Fruit fly (Drosophila melanogaster) whole organism, prepupa: Measurements from ENCODE around the gene Crys.
A peak's percentile ranks its signal among the peaks of the same experiment; 100 is the strongest.

ENCODE experiments used
- Blimp-1 ChIP-seq: fragments of 200-800 bp; sonication (Bioruptor generic); optimal IDR thresholded peaks from 3 replicates; lab custom pipeline; 2017; ENCODE audit warnings: missing biosample characterization, missing genetic modification characterization, mild to moderate bottlenecking, moderate library complexity, missing genetic modification reagents
- CG10631 ChIP-seq: fragments of 200-800 bp; sonication (Bioruptor generic); optimal IDR thresholded peaks from 2 replicates; lab custom pipeline; 2016; ENCODE audit warnings: missing biosample characterization, missing genetic modification characterization
- CG10669 ChIP-seq: fragments of 200-800 bp; sonication (Bioruptor generic); optimal IDR thresholded peaks from 3 replicates; lab custom pipeline; 2018; ENCODE audit warnings: missing biosample characterization, mild to moderate bottlenecking, missing genetic modification characterization, moderate library complexity
- CG11294 ChIP-seq: fragments of 200-800 bp; sonication (Bioruptor generic); IDR thresholded peaks from 2 replicates; pipeline ENCODE4 v1.3.6; 2022; ENCODE audit warnings: missing biosample characterization, missing genetic modification characterization
- CG11762 ChIP-seq: fragments of 200-800 bp; sonication (Bioruptor generic); optimal IDR thresholded peaks from 3 replicates; lab custom pipeline; 2016; ENCODE audit warnings: missing biosample characterization, missing genetic modification characterization; ENCODE audit not compliant: insufficient read depth
- CG11902 ChIP-seq: fragments of 200-800 bp; sonication (Bioruptor generic); optimal IDR thresholded peaks from 3 replicates; lab custom pipeline; 2016; ENCODE audit warnings: missing biosample characterization, missing genetic modification characterization
- CG15336 ChIP-seq: fragments of 200-800 bp; sonication (Bioruptor generic); IDR thresholded peaks from 2 replicates; pipeline ENCODE4 v1.3.6; 2022; ENCODE audit warnings: missing biosample characterization, missing genetic modification characterization
- CG1621 ChIP-seq: fragments of 200-800 bp; sonication (Bioruptor generic); optimal IDR thresholded peaks from 3 replicates; lab custom pipeline; 2018; ENCODE audit warnings: missing biosample characterization, mild to moderate bottlenecking, missing genetic modification characterization
- CG16779 ChIP-seq: fragments of 200-800 bp; sonication (Bioruptor generic); optimal IDR thresholded peaks from 3 replicates; lab custom pipeline; 2017; ENCODE audit warnings: missing biosample characterization, mild to moderate bottlenecking, missing genetic modification characterization
- CG31627 ChIP-seq: fragments of 200-800 bp; sonication (Bioruptor generic); optimal IDR thresholded peaks from 3 replicates; lab custom pipeline; 2016; ENCODE audit warnings: missing biosample characterization, missing genetic modification characterization
- CG32006 ChIP-seq: fragments of 200-800 bp; sonication (Bioruptor generic); optimal IDR thresholded peaks from 3 replicates; lab custom pipeline; 2017; ENCODE audit warnings: missing biosample characterization, mild to moderate bottlenecking, missing genetic modification characterization
- CG34406 ChIP-seq: fragments of 200-800 bp; sonication (Bioruptor generic); optimal IDR thresholded peaks from 3 replicates; lab custom pipeline; 2016; ENCODE audit warnings: missing biosample characterization, missing genetic modification characterization
- CG3919 ChIP-seq: fragments of 200-800 bp; sonication (Bioruptor generic); optimal IDR thresholded peaks from 3 replicates; lab custom pipeline; 2016; ENCODE audit warnings: missing biosample characterization, missing genetic modification characterization
- CG6163 ChIP-seq: fragments of 200-800 bp; sonication (Bioruptor generic); IDR thresholded peaks from 3 replicates; pipeline ENCODE4 v1.3.6; 2022; ENCODE audit warnings: missing biosample characterization, missing genetic modification characterization
- CG6276 ChIP-seq: fragments of 200-800 bp; sonication (Bioruptor generic); optimal IDR thresholded peaks from 2 replicates; lab custom pipeline; 2017; ENCODE audit warnings: missing biosample characterization, mild to moderate bottlenecking, missing genetic modification characterization
- CG6808 ChIP-seq: fragments of 200-800 bp; sonication (Bioruptor generic); optimal IDR thresholded peaks from 3 replicates; lab custom pipeline; 2017; ENCODE audit warnings: missing biosample characterization, missing genetic modification characterization, mild to moderate bottlenecking, moderate library complexity, missing genetic modification reagents
- CG6854 ChIP-seq: fragments of 200-800 bp; sonication (Bioruptor generic); optimal IDR thresholded peaks from 2 replicates; lab custom pipeline; 2017; ENCODE audit warnings: missing biosample characterization, mild to moderate bottlenecking, missing genetic modification characterization
- CG7368 ChIP-seq: fragments of 200-800 bp; sonication (Bioruptor generic); optimal IDR thresholded peaks from 3 replicates; lab custom pipeline; 2016; ENCODE audit warnings: missing biosample characterization, missing genetic modification characterization
- CG8119 ChIP-seq: fragments of 200-800 bp; sonication (Bioruptor generic); IDR thresholded peaks from 3 replicates; pipeline ENCODE4 v1.3.6; 2022; ENCODE audit warnings: missing biosample characterization, missing genetic modification characterization
- CG9139 ChIP-seq: fragments of 200-800 bp; sonication (Bioruptor generic); optimal IDR thresholded peaks from 3 replicates; lab custom pipeline; 2017; ENCODE audit warnings: missing biosample characterization, mild to moderate bottlenecking, missing genetic modification characterization
- Eip75B ChIP-seq: fragments of 200-800 bp; sonication (Bioruptor generic); optimal IDR thresholded peaks from 3 replicates; lab custom pipeline; 2016; ENCODE audit warnings: missing biosample characterization, missing genetic modification characterization
- Eip78C ChIP-seq: fragments of 200-800 bp; sonication (Bioruptor generic); peaks from one replicate; lab custom pipeline; 2016; ENCODE audit warnings: missing biosample characterization, missing genetic modification characterization
- Ets21C ChIP-seq: fragments of 200-800 bp; sonication (Bioruptor generic); optimal IDR thresholded peaks from 3 replicates; lab custom pipeline; 2016; ENCODE audit warnings: missing biosample characterization, missing genetic modification characterization
- Ets96B ChIP-seq: fragments of 200-800 bp; optimal IDR thresholded peaks from 2 replicates; lab custom pipeline; 2019; ENCODE audit warnings: missing biosample characterization, mild to moderate bottlenecking, missing genetic modification characterization, moderate library complexity
- Hr39 ChIP-seq: fragments of 200-800 bp; sonication (Bioruptor generic); optimal IDR thresholded peaks from 2 replicates; lab custom pipeline; 2016; ENCODE audit warnings: missing biosample characterization, missing genetic modification characterization
- Lpt ChIP-seq: fragments of 200-800 bp; sonication (Bioruptor generic); optimal IDR thresholded peaks from 3 replicates; lab custom pipeline; 2016; ENCODE audit warnings: missing biosample characterization, missing genetic modification characterization
- Met ChIP-seq: fragments of 200-800 bp; sonication (Bioruptor generic); optimal IDR thresholded peaks from 3 replicates; lab custom pipeline; 2016; ENCODE audit warnings: missing biosample characterization, missing genetic modification characterization
- Smox ChIP-seq: fragments of 200-800 bp; sonication (Bioruptor generic); optimal IDR thresholded peaks from 3 replicates; lab custom pipeline; 2016; ENCODE audit warnings: missing biosample characterization, missing genetic modification characterization
- Sox102F ChIP-seq: fragments of 200-800 bp; sonication (Bioruptor generic); optimal IDR thresholded peaks from 2 replicates; lab custom pipeline; 2016; ENCODE audit warnings: missing biosample characterization, mild to moderate bottlenecking, missing genetic modification characterization
- Sox14 ChIP-seq: fragments of 200-800 bp; sonication (Bioruptor generic); optimal IDR thresholded peaks from 3 replicates; lab custom pipeline; 2016; ENCODE audit warnings: missing biosample characterization, missing genetic modification characterization
- Sox15 ChIP-seq: fragments of 200-800 bp; sonication (Bioruptor generic); optimal IDR thresholded peaks from 3 replicates; lab custom pipeline; 2016; ENCODE audit warnings: missing biosample characterization, missing genetic modification characterization
- achi ChIP-seq: fragments of 200-800 bp; sonication (Bioruptor generic); optimal IDR thresholded peaks from 3 replicates; lab custom pipeline; 2016; ENCODE audit warnings: missing biosample characterization, missing genetic modification characterization
- acj6 ChIP-seq: fragments of 200-800 bp; sonication (Bioruptor generic); optimal IDR thresholded peaks from 3 replicates; lab custom pipeline; 2016; ENCODE audit warnings: missing biosample characterization, missing genetic modification characterization
- cyc ChIP-seq: fragments of 200-800 bp; sonication (Bioruptor generic); optimal IDR thresholded peaks from 3 replicates; lab custom pipeline; 2016; ENCODE audit warnings: missing biosample characterization, missing genetic modification characterization
- dsx ChIP-seq: fragments of 200-800 bp; optimal IDR thresholded peaks from 3 replicates; lab custom pipeline; 2019; ENCODE audit warnings: missing biosample characterization, mild to moderate bottlenecking, missing genetic modification characterization, moderate library complexity; ENCODE audit not compliant: poor library complexity, severe bottlenecking
- eg ChIP-seq: fragments of 200-800 bp; sonication (Bioruptor generic); IDR thresholded peaks from 3 replicates; pipeline ENCODE4 v1.3.6; 2022; ENCODE audit warnings: missing biosample characterization, missing genetic modification characterization
- esn ChIP-seq: fragments of 200-800 bp; sonication (Bioruptor generic); optimal IDR thresholded peaks from 2 replicates; lab custom pipeline; 2016; ENCODE audit warnings: missing biosample characterization, mild to moderate bottlenecking, missing genetic modification characterization, moderate library complexity
- fd59A ChIP-seq: fragments of 200-800 bp; sonication (Bioruptor generic); optimal IDR thresholded peaks from 2 replicates; lab custom pipeline; 2017; ENCODE audit warnings: missing biosample characterization, mild to moderate bottlenecking, missing genetic modification characterization, missing genetic modification reagents
- fkh ChIP-seq: fragments of 200-800 bp; sonication (Bioruptor generic); optimal IDR thresholded peaks from 3 replicates; lab custom pipeline; 2017; ENCODE audit warnings: missing biosample characterization, mild to moderate bottlenecking, missing genetic modification characterization, moderate library complexity
- lz ChIP-seq: fragments of 200-800 bp; sonication (Bioruptor generic); optimal IDR thresholded peaks from 3 replicates; lab custom pipeline; 2016; ENCODE audit warnings: missing biosample characterization, missing genetic modification characterization
- net ChIP-seq: fragments of 200-800 bp; sonication (Bioruptor generic); optimal IDR thresholded peaks from 3 replicates; lab custom pipeline; 2016; ENCODE audit warnings: missing biosample characterization, missing genetic modification characterization
- salr ChIP-seq, 2 experiments: fragments of 200-800 bp; sonication (Bioruptor generic); optimal IDR thresholded peaks; 3 replicates each; lab custom pipeline; 2016 to 2018; ENCODE audit warnings: missing biosample characterization in 2 of 2, missing genetic modification characterization in 2 of 2, mild to moderate bottlenecking in 1 of 2
- spab ChIP-seq: fragments of 200-800 bp; sonication (Bioruptor generic); optimal IDR thresholded peaks from 2 replicates; lab custom pipeline; 2017; ENCODE audit warnings: missing biosample characterization, mild to moderate bottlenecking, missing genetic modification characterization, missing genetic modification reagents
- ss ChIP-seq, 2 experiments: fragments of 200-800 bp; sonication (Bioruptor generic); optimal IDR thresholded peaks; 2 replicates in 1 of 2; 3 replicates in 1 of 2; lab custom pipeline; 2017 to 2018; ENCODE audit warnings: mild to moderate bottlenecking in 2 of 2, missing biosample characterization in 2 of 2, missing genetic modification characterization in 2 of 2, moderate library complexity in 1 of 2
- svp ChIP-seq: fragments of 200-800 bp; sonication (Bioruptor generic); peaks from one replicate; lab custom pipeline; 2016; ENCODE audit warnings: missing biosample characterization, missing genetic modification characterization
- topi ChIP-seq: fragments of 200-800 bp; sonication (Bioruptor generic); optimal IDR thresholded peaks from 3 replicates; lab custom pipeline; 2016; ENCODE audit warnings: missing biosample characterization, missing genetic modification characterization
- vri ChIP-seq: fragments of 200-800 bp; sonication (Bioruptor generic); optimal IDR thresholded peaks from 3 replicates; lab custom pipeline; 2016; ENCODE audit warnings: missing biosample characterization, mild to moderate bottlenecking, missing genetic modification characterization

Gene Crys

DNA sequence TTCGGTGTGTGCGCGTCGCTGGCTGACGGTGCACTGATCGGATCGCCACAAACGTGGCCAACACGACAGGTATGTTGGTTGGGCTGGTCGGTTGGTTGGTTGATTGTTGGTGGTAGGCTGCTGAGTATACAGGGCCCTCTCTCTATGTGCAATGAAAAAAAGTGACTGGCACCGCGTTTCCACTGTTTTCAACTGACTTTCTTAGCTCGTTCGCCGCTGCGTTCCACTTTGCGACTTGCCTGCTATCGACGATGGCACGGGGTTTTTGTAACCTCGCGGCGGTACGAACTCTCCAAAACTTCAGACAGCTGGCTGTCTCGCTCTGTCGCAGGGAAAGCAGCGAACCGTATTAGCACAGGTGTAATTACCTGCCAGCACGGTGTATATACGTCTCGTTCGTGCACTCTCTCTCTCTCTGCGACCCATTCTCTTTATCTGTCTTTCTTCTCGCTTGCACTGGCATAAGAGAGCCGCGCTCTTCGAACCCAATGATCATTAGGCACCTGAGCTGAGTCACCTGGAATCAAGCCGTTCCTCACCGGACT, 27.0 kb downstream of the Crys start:
- TF ChIP-seq Eip78C (GFP tag; lab: Kevin White, UChicago) = peak; percentile 46
- no peak for TF ChIP-seq CG11762 (GFP tag; lab: Kevin White, UChicago)
- peak; percentile 36 for TF ChIP-seq esn (GFP tag; lab: Kevin White, UChicago)
- no peak for TF ChIP-seq CG9139 (GFP tag; lab: Kevin White, UChicago)
- peak; percentile 31 to 54 for TF ChIP-seq ss (GFP tag; optimal IDR thresholded peaks at IDR 0.05; lab: Kevin White, UChicago)
- no peak for TF ChIP-seq Sox15 (GFP tag; lab: Kevin White, UChicago)
- peak; percentile 5 for TF ChIP-seq CG6808
- TF ChIP-seq vri = no peak
- no peak for TF ChIP-seq CG31627
- 0 out of 3 replicates have a peak, but pooled peaks have one; percentile 28 for TF ChIP-seq CG6163 (GFP tag; lab: Robert Waterston, UW)
- no peak for TF ChIP-seq fd59A
- TF ChIP-seq acj6 (GFP tag; lab: Kevin White, UChicago) = no peak
- peak; percentile 17 for TF ChIP-seq Lpt
- TF ChIP-seq CG34406 = no peak
- no peak for TF ChIP-seq net
- TF ChIP-seq Smox (GFP tag; lab: Kevin White, UChicago) = no peak
- peak; percentile 26 for TF ChIP-seq topi (GFP tag; lab: Kevin White, UChicago)
- peak; percentile 45 for TF ChIP-seq CG6854
- no peak for TF ChIP-seq lz (GFP tag; lab: Kevin White, UChicago)
- peak; percentile 37 for TF ChIP-seq Eip75B (GFP tag; lab: Kevin White, UChicago)
- peak; percentile 48; the same call in 1 of the 3 replicates for TF ChIP-seq eg (GFP tag; lab: Robert Waterston, UW)
- no peak for TF ChIP-seq CG32006 (GFP tag; lab: Kevin White, UChicago)
- TF ChIP-seq Blimp-1 (GFP tag; lab: Kevin White, UChicago) = peak; percentile 13
- TF ChIP-seq CG6276 (GFP tag; lab: Kevin White, UChicago) = peak; percentile 10
- peak; percentile 85 for TF ChIP-seq fkh (GFP tag; lab: Kevin White, UChicago)
- TF ChIP-seq spab (GFP tag; lab: Kevin White, UChicago) = no peak
- TF ChIP-seq CG1621 (tag; lab: Kevin White, UChicago) = peak; percentile 18
- TF ChIP-seq Hr39 (GFP tag; lab: Kevin White, UChicago) = no peak
- peak; percentile 56 for TF ChIP-seq svp (GFP tag; lab: Kevin White, UChicago)
- TF ChIP-seq Sox14 = peak; percentile 29
- no peak; the same call in 2 of the 3 replicates for TF ChIP-seq CG8119 (GFP tag; lab: Robert Waterston, UW)
- no peak for TF ChIP-seq Ets21C
- no peak for TF ChIP-seq CG11294 (GFP tag; lab: Robert Waterston, UW)
- TF ChIP-seq achi (GFP tag; lab: Kevin White, UChicago) = no peak
- no peak for TF ChIP-seq CG16779 (tag; lab: Kevin White, UChicago)
- no peak for TF ChIP-seq salr (GFP tag; optimal IDR thresholded peaks at IDR 0.05; lab: Kevin White, UChicago)
- peak; percentile 11 for TF ChIP-seq Met
- no peak for TF ChIP-seq CG10631 (GFP tag; lab: Kevin White, UChicago)
- TF ChIP-seq CG15336 (GFP tag; lab: Robert Waterston, UW) = 0 out of 2 replicates have a peak, but pooled peaks have one; percentile 35
- TF ChIP-seq CG10669 = no peak
- no peak for TF ChIP-seq CG11902 (GFP tag; lab: Kevin White, UChicago)
- TF ChIP-seq CG3919 (GFP tag; lab: Kevin White, UChicago) = peak; percentile 39
- TF ChIP-seq Sox102F (GFP tag; lab: Kevin White, UChicago) = peak; percentile 29
- TF ChIP-seq Ets96B (tag; lab: Kevin White, UChicago) = no peak
- TF ChIP-seq CG7368 (GFP tag; lab: Kevin White, UChicago) = peak; percentile 24
- no peak for TF ChIP-seq cyc (GFP tag; lab: Kevin White, UChicago)
- TF ChIP-seq dsx = peak; percentile 23
